Worm (Caenorhabditis elegans) whole organism, midembryonic: ENCODE data around the gene spp-14.

Source experiments
- ztf-23 ChIP-seq: fragments of 200-800 bp; sonication (Bioruptor generic); IDR thresholded peaks from 2 replicates; pipeline ENCODE4 v1.3.6; 2022; ENCODE audit warnings: missing genetic modification reagents, missing genetic modification characterization, missing compliant biosample characterization
- ztf-29 ChIP-seq: fragments of 200-800 bp; sonication (Bioruptor generic); IDR thresholded peaks from 2 replicates; pipeline ENCODE4 v1.3.6; 2022; ENCODE audit warnings: missing genetic modification reagents, missing genetic modification characterization, missing compliant biosample characterization

DNA sequence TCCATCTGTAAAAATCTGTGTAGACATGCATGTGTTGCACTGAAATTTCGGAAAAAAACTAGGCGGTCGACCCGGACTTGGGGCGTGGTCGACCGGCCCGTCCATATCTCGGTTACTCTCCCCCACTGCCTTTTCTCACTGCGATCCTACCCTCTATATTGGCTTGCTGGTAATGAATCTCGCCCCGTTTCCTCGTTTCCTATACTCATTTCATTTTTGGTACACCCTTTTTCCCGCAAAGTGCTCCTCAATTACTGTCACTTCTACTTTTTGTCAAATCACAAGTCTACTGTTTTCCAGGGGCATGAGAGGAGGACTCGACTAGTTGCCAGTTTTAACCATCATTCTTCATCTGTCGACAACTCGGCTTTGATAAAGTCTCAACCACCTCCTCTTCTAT lies 6.8 kb upstream of the spp-14 start, which contains the start of gene K09F5.6:
- TF ChIP-seq ztf-29 (GFP tag; lab: Robert Waterston, UW) (no peak), ztf-23 (GFP tag; lab: Robert Waterston, UW) (no peak)
